Worm (Caenorhabditis elegans): ENCODE measurements around the gene C46F4.3.

DNA sequence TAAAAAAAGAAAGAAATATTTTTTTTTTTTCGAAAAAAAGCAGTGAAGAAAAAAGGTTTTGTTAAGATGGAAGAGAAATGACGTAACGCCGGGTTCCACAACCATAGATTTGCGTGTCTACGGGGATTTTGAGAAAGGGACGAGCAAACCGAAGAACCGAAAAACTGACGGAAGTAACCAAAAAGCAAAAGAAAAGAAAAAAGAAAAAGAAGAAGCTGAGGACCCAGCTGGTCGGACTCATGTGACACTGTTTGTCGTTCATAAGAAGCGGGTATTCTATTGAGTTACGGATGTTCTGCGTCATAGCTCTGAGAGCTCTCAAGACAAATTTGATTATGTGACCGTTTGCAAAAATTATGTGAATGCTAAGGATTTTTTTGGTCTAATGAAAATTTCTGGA lies 47.2 kb downstream of the C46F4.3 start:
- TF ChIP-seq ama-1 (optimal IDR thresholded peaks at IDR 0.05) (no peak), tbx-11 (GFP tag; IDR thresholded peaks at IDR 0.05) (no peak), ceh-36 (tag; optimal IDR thresholded peaks at IDR 0.05) (no peak)
